Worm (Caenorhabditis elegans): ENCODE measurements around the gene B0303.4.

Gene B0303.4

DNA sequence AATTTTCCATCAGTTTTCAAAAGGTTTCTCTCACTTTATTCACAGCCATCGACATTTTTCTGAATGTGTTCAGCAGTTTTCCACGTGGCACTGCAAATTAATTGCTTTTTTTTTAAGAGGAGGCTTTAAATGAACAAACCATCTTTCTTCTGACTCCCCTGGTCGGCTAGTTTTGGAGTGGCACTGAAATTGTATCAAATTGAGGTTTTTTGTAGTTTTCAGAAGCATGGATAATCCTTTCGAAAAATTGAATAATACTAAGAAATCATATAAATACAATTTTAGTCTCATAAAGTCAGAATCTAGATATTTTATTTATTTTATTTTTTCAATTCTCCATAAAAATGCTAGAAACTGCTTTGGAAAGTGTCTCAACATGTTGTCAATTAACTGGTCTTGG lies 15.1 kb downstream of the B0303.4 start, which contains the start of gene B0303.16:
Gene B0303.16, plus strand, starts transcription at position 301 of the 400 bp plus-strand sequence.
- no peak for TF ChIP-seq madf-10 (tag; optimal IDR thresholded peaks at IDR 0.05)

DNA sequence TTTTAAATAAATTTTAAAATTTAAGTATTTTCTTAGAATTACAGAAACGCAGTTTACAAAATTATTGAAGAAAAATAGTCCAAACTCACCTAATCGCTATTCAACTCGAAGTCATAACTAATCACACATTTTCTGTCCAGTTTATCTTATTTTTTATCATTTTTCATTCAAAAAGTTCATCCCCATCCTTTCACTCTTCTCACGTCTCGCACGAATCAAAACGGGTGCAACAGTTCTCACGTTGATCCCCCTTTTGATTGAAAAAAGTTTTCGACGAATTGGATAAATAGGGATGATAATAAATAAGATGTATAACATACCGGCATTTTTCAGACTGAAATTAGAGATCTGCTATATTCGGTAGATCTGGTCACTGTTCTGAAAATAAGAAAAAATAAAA lies 20.1 kb downstream of the B0303.4 start:
- no peak for TF ChIP-seq B0019.2 (GFP tag; conservative IDR thresholded peaks at IDR 0.05)
- TF ChIP-seq bed-1 (GFP tag; IDR thresholded peaks at IDR 0.05), result no peak

ce11 chrIII:8710310-8710709 lies 20.7 kb downstream of the B0303.4 start, which contains the start of gene B0303.11:
Gene B0303.11, minus strand, starts transcription at chrIII:8710410.
- TF ChIP-seq F55B11.4 (tag; optimal IDR thresholded peaks at IDR 0.05; ENCODE audit: borderline replicate concordance, insufficient read depth) (no peak), nhr-179 (tag; optimal IDR thresholded peaks at IDR 0.05) (no peak), ceh-100 (GFP tag; IDR thresholded peaks at IDR 0.05) (no peak), mcd-1 (GFP tag; IDR thresholded peaks at IDR 0.05) (no peak), aptf-2 (GFP tag; conservative IDR thresholded peaks at IDR 0.05) (no peak), Y95B8A.8 (GFP tag; IDR thresholded peaks at IDR 0.05) (no peak), T26A5.8 (tag; optimal IDR thresholded peaks at IDR 0.05) (no peak), F39B2.1 (GFP tag; IDR thresholded peaks at IDR 0.05) (no peak), egl-44 (GFP tag; IDR thresholded peaks at IDR 0.05) (no peak), lir-1 (GFP tag; conservative IDR thresholded peaks at IDR 0.05) (no peak), snpc-3.4 (tag; optimal IDR thresholded peaks at IDR 0.05) (no peak), gei-17 (GFP tag; optimal IDR thresholded peaks at IDR 0.05) (no peak), F37B4.10 (GFP tag; IDR thresholded peaks at IDR 0.05) (no peak), snpc-1.3 (tag; optimal IDR thresholded peaks at IDR 0.05; ENCODE audit: insufficient read depth) (no peak)

DNA sequence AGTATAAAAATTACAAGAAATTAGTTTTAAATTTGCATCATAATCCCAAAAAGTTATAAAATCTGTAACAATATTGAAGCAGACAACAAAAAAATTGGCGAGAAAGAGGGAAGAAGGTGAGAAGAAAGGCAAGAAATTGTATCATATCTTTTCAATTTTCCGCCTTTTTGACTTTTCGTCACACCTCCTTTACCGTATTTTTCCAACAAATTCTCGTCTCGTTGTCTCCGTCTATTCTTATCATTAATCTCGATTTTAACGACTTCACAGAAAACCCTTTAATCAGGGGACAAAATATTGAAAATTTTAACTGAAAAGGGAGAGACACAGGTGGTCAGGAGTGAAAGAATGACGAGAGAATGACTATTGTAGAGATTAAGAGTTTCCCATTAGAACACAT lies 23.3 kb downstream of the B0303.4 start:
- TF ChIP-seq hlh-26 (GFP tag; conservative IDR thresholded peaks at IDR 0.05), result no peak
- no peak for TF ChIP-seq ceh-40 (GFP tag; IDR thresholded peaks at IDR 0.05)
- no peak for TF ChIP-seq ztf-3 (GFP tag; optimal IDR thresholded peaks at IDR 0.05)
- no peak for TF ChIP-seq lin-35 (GFP tag; optimal IDR thresholded peaks at IDR 0.05)
- TF ChIP-seq ceh-27 (GFP tag; optimal IDR thresholded peaks at IDR 0.05), result no peak
- TF ChIP-seq D2030.7 (GFP tag; IDR thresholded peaks at IDR 0.05), result no peak
- no peak for TF ChIP-seq ceh-100 (GFP tag; IDR thresholded peaks at IDR 0.05)
- no peak for TF ChIP-seq nfyb-1 (GFP tag; IDR thresholded peaks at IDR 0.05)
- no peak for TF ChIP-seq unc-62 (GFP tag; optimal IDR thresholded peaks at IDR 0.05)
- no peak for TF ChIP-seq madf-3 (GFP tag; IDR thresholded peaks at IDR 0.05)
- no peak for TF ChIP-seq B0035.1 (tag; optimal IDR thresholded peaks at IDR 0.05)
- no peak for TF ChIP-seq hmg-1.2 (GFP tag; IDR thresholded peaks at IDR 0.05)
- no peak for TF ChIP-seq ztf-22 (GFP tag; optimal IDR thresholded peaks at IDR 0.05)
- no peak for TF ChIP-seq hrde-1 (tag; optimal IDR thresholded peaks at IDR 0.05; ENCODE audit: borderline replicate concordance)
- TF ChIP-seq dpff-1 (tag; optimal IDR thresholded peaks at IDR 0.05), result no peak
- TF ChIP-seq cebp-1 (GFP tag; IDR thresholded peaks at IDR 0.05), result no peak
- no peak for TF ChIP-seq cebp-1 (tag; optimal IDR thresholded peaks at IDR 0.05)
- no peak for TF ChIP-seq nhr-27 (tag; optimal IDR thresholded peaks at IDR 0.05)
